Worm (Caenorhabditis elegans) whole organism, L2 larva: ENCODE measurements around the gene F46B6.12.

Experiments
- ZK546.5 ChIP-seq: sonication (generic microtip); optimal IDR thresholded peaks from 2 replicates; lab custom pipeline; 2017; ENCODE audit warnings: missing biosample characterization, missing genetic modification characterization
- blmp-1 ChIP-seq: sonication (generic microtip); optimal IDR thresholded peaks from 2 replicates; lab custom pipeline; 2017; ENCODE audit warnings: missing genetic modification characterization, mild to moderate bottlenecking, missing compliant biosample characterization, antibody characterized with exemption, moderate library complexity; ENCODE audit not compliant: insufficient read depth
- ceh-82 ChIP-seq: fragments of 150-350 bp; optimal IDR thresholded peaks from 2 replicates; lab custom pipeline; 2014; ENCODE audit warnings: missing biosample characterization, missing genetic modification characterization
- fos-1 ChIP-seq: fragments of 150-350 bp; optimal IDR thresholded peaks from 2 replicates; lab custom pipeline; 2014; ENCODE audit warnings: missing biosample characterization, missing genetic modification characterization
- nhr-11 ChIP-seq: fragments of 150-350 bp; optimal IDR thresholded peaks from 2 replicates; lab custom pipeline; 2014; ENCODE audit warnings: missing biosample characterization, missing genetic modification characterization
- nhr-12 ChIP-seq: fragments of 150-350 bp; optimal IDR thresholded peaks from 2 replicates; lab custom pipeline; 2014; ENCODE audit warnings: missing biosample characterization, missing genetic modification characterization
- nhr-23 ChIP-seq: fragments of 150-350 bp; optimal IDR thresholded peaks from 2 replicates; lab custom pipeline; 2014; ENCODE audit warnings: missing biosample characterization, missing genetic modification reagents, missing genetic modification characterization
- nhr-25 ChIP-seq: fragments of 150-350 bp; sonication (generic microtip); optimal IDR thresholded peaks from 3 replicates; lab custom pipeline; 2014; ENCODE audit warnings: missing biosample characterization, missing genetic modification characterization
- peb-1 ChIP-seq: fragments of 150-350 bp; optimal IDR thresholded peaks from 2 replicates; lab custom pipeline; 2014; ENCODE audit warnings: missing biosample characterization, missing genetic modification characterization
- skn-1 ChIP-seq: sonication (generic microtip); optimal IDR thresholded peaks from 2 replicates; lab custom pipeline; 2017; ENCODE audit warnings: missing biosample characterization, missing genetic modification characterization
- unc-62 ChIP-seq: fragments of 150-350 bp; optimal IDR thresholded peaks from 2 replicates; lab custom pipeline; 2014; ENCODE audit warnings: missing biosample characterization, missing genetic modification reagents, missing genetic modification characterization
- ztf-11 ChIP-seq: sonication (generic microtip); optimal IDR thresholded peaks from 2 replicates; lab custom pipeline; 2017; ENCODE audit warnings: missing biosample characterization, missing genetic modification characterization

DNA sequence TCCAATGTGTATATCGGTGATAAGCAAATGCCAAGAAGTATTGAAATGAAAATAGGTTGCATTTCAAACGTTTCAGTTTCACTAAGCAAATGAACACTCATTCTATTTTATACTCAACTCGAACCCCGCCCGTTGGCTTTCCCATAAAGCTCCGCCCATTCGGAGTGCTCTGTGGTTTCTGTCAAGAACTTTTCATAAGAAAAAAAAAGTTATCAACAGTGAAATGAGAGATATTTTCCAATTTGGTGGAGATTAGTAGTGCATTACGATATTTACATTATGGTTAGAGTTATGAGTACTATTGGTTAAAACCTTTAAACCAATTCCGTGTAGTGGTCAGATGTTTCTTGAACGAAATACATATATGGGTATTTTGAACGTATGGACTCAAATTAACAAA lies 25.3 kb downstream of the F46B6.12 start, which contains the start of gene F58E6.4:
- TF ChIP-seq peb-1 (tag; lab: Kevin White, UChicago) (no peak), unc-62 (GFP tag; lab: Kevin White, UChicago) (no peak), nhr-12 (no peak), nhr-25 (no peak), ZK546.5 (tag; lab: Kevin White, UChicago) (no peak), ceh-82 (tag; lab: Kevin White, UChicago) (no peak), skn-1 (tag; lab: Kevin White, UChicago) (no peak), nhr-23 (tag; lab: Kevin White, UChicago) (no peak), fos-1 (tag; lab: Kevin White, UChicago) (no peak), ztf-11 (no peak), nhr-11 (tag; lab: Kevin White, UChicago) (no peak), blmp-1 (tag; lab: Kevin White, UChicago) (no peak)
